Worm (Caenorhabditis elegans) whole organism, L4/young adult: ENCODE measurements around the gene his-38.
A peak's percentile ranks its signal among the peaks of the same experiment; 100 is the strongest.

Experiments
- W03F9.2 ChIP-seq: fragments of 150-350 bp; optimal IDR thresholded peaks from 2 replicates; lab custom pipeline; 2014; ENCODE audit warnings: missing biosample characterization, missing genetic modification characterization
- dao-5 ChIP-seq: sonication (generic microtip); optimal IDR thresholded peaks from 2 replicates; lab custom pipeline; 2016; ENCODE audit warnings: missing genotype, missing genetic modification characterization, moderate library complexity, missing compliant biosample characterization
- him-1 ChIP-seq: sonication (generic microtip); optimal IDR thresholded peaks from 2 replicates; lab custom pipeline; 2016; ENCODE audit warnings: missing genotype, missing genetic modification reagents, missing genetic modification characterization, missing compliant biosample characterization

The his-38 gene

DNA sequence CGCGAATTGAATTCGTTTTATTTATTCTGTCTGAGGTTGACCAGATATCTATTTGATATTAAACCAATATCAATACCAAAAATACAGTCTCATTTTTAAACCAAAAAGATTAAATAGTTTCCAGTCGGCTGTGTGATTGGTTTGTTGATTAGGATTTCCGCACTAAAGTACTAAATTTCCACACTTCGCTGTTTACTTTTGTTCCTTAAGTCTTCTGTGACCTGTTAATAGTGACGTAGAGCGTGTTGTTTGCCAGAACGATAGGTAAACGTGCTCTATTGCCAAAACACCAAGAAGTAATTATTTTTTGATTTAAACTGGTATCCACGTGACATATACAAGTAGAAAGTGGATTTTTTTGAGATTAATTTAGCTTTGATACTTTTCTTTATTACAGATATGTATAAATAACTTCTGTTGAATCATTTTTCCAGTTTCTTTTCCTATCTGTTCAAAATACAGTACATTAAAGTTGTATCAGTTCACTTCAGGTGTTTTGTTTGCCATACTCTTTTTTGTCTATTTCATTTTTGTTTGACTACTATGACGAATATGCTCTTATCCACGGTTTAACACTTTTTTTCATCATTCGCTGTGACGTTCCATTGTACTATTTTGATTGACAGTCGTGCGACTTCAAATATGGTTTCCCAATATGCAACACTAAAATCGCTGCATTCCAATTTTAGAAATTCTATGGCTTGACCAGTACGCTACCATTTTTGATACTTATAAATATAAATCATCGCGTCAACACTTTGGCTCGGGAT lies 18.6 kb downstream of the his-38 start:
- TF ChIP-seq W03F9.2 (tag; lab: Kevin White, UChicago) (no peak), him-1 (tag; lab: Kevin White, UChicago) (no peak), dao-5 (no peak)

DNA sequence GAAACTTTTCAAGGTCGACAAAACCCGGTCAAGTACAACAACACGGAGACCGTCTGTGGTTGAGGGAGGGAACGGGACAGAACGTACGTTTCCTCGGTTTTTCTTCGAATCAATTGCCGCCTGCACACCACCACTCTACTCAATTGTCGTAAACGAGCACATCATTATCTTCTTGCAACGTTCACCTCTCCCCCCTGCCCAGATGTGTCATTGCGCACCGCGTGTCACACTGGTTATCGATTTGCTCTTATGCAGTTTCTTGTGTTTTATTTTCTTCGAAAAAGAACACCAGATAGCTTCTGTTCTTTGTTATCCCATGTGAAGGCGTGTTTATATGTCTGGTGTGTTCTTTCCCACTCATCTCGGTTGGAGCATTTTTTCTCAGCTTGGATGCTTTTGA lies 20.1 kb downstream of the his-38 start:
- TF ChIP-seq him-1 (tag; lab: Kevin White, UChicago) (no peak), W03F9.2 (tag; lab: Kevin White, UChicago) (no peak), dao-5 (no peak)

DNA sequence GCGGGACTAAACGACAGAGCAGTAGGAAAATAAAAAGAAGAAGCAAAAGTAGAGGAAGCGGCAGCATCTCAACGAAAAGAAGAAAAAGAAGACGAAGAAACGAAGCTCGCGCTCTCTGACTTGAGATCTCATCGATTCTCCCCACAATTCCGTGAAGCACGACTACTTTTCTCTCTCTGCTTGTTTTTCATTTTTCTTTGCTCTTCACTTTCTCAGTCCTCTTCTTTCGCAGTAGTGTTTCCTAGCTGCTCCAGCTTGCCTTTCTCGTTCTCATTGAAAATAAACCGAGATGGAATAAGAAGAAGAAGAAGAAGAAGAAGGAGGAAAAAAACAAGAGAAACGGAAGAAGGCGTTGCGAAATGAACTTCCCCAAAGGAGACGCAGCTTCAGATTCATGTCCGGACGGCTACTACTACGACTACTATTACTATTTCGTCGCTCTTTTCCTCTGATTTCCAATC lies 24.9 kb downstream of the his-38 start:
- TF ChIP-seq W03F9.2 (tag; lab: Kevin White, UChicago) (no peak), dao-5 (no peak), him-1 (tag; lab: Kevin White, UChicago) (peak; percentile 86)

DNA sequence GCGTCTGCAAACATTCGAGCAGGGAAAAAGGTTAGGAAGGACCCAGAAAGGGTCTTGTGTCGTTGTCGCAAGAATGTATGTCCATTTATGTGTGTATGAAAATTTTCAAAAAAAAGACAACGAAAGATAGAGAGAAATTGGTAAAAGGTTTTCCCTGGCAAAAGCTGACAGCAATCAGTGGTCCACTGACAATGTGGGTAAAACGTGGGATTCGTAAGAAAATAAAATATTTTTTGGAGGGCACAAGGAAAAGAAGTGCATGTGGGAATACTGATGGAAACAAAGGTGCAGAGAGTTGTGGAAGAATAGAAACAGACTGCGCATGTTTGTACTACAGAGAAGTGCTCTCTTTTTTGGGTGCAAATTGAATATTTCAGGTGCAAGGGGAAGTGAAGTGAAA lies 26.5 kb downstream of the his-38 start:
- TF ChIP-seq dao-5, result no peak
- TF ChIP-seq W03F9.2 (tag; lab: Kevin White, UChicago), result no peak
- TF ChIP-seq him-1 (tag; lab: Kevin White, UChicago), result no peak

DNA sequence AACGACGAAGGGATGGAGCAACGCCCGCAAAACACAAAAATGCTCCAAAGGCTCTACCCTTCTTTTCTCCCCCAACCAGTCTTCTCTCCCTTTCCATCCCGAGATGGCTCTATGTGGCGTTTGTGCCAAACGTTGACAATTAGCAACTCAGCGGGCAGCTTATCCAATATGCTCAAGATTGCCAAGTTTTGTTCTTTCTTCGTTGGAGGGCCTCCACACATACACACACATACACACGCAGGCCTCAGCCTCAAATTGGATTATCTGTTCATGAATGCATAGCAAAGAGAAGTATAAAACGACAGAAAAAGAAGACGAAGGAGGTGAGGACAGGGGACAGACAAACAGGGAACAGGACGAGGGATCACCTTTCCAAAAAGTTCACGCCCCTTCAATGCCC lies 28.3 kb downstream of the his-38 start:
- TF ChIP-seq him-1 (tag; lab: Kevin White, UChicago) (no peak), dao-5 (no peak), W03F9.2 (tag; lab: Kevin White, UChicago) (no peak)

DNA sequence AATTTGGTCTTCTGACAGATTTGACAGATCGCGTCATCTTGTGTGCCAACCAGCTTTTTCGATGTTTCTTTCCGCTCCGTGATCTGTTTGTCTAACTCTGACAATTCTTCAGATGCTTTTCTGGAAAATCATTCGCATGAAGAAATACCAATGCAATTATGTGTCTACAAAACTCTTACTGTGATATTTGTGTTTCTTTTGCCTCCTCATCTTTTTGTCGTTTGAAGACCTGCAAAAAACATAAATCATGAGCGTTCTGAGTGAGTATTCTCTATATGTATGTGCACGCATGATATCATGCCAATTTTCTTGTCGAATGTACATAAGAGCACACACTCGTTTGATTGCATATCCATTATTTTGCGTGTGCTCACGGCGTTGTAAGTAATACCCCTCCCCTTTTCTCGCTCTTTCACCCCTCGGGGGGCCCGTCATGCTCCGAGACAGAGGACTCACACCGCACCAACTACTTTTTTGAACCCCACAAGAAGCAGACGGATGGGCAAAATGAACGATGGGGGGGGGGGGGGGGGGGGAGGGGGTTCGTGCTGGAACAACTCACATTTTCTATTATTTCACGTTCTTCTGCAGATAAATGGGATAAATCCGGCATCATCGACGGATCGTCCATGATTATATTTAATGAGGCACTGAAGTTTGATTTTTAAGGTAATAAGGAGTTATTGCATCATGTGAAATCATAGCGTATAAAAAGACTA lies 29.8 kb downstream of the his-38 start, which contains the start of gene unc-10:
Gene unc-10 (minus strand): TSS at position 652 of the 719 bp plus-strand sequence.
- TF ChIP-seq W03F9.2 (tag; lab: Kevin White, UChicago), result no peak
- TF ChIP-seq him-1 (tag; lab: Kevin White, UChicago), result no peak
- no peak for TF ChIP-seq dao-5

DNA sequence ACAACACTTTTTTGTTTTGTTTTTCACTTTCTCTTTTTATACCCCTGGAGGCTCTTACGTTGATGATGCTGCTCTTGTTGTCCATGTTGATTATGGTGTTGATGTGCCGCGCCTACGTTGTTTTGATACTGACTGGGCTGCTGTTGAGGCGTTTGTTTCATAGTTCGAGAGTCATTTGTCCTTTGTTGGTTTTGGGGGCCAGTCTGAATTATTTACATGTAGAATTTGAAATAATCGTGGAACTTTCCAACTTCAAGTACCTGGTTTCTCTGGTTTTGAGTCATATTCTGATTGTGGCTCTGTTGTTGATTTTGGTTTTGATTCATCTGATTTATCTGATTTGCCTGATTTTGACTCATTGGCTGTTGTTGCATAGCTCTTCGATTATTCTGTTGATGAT lies 31.6 kb downstream of the his-38 start:
- no peak for TF ChIP-seq W03F9.2 (tag; lab: Kevin White, UChicago)
- TF ChIP-seq dao-5, result no peak
- TF ChIP-seq him-1 (tag; lab: Kevin White, UChicago), result no peak

DNA sequence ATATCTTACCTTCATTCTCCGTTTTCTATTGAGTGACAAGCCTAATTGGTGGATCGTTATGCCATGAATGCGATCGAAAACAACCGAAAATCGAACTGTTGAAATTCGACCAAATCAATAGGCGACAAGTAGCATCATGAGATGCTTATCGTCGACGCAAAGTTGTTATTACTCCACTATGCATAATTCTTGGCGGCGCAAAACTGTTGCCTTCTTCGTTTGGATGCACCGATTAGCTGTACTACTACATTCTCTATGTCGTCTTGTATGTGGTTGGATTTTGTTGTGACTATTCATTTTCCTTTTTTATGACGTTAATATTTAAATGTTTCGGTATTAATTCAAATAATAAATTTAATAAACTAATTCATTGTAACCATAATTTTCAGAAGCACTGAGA lies 37.7 kb downstream of the his-38 start, which contains the start of gene F46H5.11:
Gene F46H5.11 (minus strand): TSS at position 101 of the 400 bp plus-strand sequence.
- TF ChIP-seq dao-5 (no peak), W03F9.2 (tag; lab: Kevin White, UChicago) (no peak), him-1 (tag; lab: Kevin White, UChicago) (no peak)

DNA sequence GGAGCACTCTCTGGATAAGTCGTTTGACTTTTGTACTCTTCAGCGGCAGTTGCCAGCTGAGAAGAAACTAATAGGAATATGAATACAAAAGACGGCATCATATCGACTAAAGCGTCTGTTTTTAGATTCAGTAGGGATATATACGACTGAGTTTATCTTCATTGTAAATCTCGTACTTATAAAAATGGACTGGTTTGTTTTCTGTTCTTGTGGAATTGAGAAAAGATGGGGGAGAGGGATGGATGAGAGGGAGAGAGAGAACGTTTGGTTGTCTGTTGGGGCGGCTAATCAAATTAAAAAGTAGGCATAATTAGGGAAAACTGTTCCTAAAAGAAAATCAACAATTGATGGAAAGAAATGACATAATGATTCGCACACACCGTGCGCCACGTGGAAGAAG lies 40.3 kb downstream of the his-38 start, which contains the start of gene grd-7:
Gene grd-7 (minus strand): TSS at position 101 of the 400 bp plus-strand sequence.
- TF ChIP-seq him-1 (tag; lab: Kevin White, UChicago) (no peak), dao-5 (no peak), W03F9.2 (tag; lab: Kevin White, UChicago) (no peak)

DNA sequence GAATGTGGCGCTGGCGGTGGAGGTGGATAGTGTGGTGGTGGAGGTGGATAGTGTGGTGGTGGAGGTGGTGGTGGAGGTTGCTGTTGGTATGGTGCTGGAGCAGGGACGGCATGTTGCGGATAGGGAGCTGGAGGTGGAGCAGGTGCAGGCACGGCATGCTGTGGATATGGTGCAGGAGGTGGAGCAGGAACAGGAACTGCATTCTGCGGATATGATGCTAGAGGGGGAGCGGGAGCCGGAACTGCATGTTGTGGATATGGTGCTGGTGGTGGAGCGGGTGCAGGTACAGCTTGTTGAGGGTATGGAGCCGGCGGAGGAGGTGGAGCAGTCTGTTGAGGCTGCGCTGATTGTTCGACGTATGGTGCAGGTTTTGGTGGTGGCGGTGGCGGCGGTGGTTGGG lies 40.7 kb downstream of the his-38 start:
- TF ChIP-seq W03F9.2 (tag; lab: Kevin White, UChicago) (no peak), him-1 (tag; lab: Kevin White, UChicago) (no peak), dao-5 (no peak)

DNA sequence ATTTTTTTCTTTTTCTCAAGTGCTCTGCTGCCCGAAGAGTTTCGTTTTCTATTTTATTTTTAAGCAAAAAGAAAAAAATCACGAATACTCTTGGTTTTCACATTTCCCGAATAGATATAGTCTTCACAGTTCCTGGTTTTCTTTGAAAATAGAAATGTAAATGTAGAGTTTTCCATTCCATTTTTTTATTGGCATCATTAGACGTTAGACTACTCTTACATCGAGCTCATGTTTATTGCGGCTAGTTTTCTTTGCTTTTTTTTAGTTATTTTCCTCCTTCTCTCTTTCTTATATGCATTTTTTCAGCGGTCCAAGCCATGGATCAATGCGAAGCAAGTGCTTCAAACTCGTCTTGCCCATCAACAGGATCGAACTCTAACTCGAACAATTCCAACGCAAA lies 44.3 kb downstream of the his-38 start, which contains the start of gene F46H5.2:
Gene F46H5.2 (plus strand): TSS at position 301 of the 400 bp plus-strand sequence.
- TF ChIP-seq him-1 (tag; lab: Kevin White, UChicago) (no peak), W03F9.2 (tag; lab: Kevin White, UChicago) (no peak), dao-5 (no peak)

DNA sequence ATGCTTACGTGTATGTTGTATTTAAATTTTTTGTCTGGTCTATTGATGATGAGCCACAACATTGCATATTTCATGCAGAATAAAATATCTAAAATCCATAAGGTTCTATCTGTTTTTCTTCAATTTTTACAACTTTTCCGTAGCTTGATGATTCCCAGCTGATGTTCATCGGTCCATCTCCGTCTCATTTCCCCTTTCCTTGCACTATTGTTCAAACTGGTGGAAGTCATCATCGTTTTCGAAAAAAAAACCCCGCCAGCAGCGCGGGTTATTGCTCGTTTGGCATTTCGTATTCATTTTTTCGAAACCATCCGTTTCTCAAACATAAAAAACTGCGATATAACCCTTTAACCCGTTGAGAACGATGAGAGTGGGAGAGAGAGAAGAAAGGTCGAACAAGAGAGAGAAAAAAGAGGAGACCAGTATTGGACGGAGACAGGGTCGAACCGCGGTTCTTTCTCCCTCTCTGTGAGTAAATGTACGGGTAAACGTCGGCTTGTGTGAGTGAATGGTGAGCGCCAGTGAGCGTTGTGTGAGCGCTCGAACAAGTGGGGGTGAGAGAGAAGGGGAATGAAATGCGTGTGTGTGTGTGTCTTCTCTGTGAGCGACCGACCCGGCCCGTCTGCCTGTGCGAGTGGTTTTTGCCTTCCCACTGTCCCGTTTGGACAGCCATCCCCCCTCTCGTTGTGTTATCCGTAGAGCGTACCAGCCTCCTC lies 44.9 kb downstream of the his-38 start:
- peak; percentile 84 for TF ChIP-seq him-1 (tag; lab: Kevin White, UChicago)
- no peak for TF ChIP-seq W03F9.2 (tag; lab: Kevin White, UChicago)

DNA sequence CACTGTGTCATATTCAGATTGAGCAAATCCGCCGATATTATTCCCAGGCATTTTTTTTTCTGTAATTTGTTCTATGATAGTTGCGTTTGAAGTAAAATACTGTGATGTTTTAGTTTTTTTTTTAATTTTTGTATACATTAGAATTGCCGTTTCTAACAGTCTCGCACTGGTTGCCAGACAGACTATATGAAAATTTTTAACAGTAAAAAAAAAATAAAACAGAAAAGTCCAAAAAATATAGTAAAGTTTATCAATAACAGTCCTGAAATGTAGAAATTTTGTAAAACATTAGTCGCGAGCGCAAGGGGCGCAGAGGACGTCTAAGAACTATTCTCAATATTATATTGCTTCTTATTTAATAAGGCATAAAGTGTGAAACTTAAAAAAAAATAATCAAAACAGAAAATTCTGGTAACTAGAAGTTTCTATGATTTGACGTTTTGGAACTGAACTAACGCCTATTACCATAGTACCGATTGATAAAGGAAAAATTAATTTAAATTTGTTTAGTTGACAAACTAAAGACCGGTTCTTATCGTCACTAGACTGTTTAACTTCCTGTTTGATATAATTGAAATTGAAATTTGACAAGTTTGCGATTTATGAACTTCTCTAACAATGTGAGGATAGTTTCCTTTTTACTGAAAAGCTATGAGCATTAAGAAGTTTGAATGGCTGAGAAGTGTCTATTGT lies 49.2 kb downstream of the his-38 start, which contains the start of gene lact-1:
Gene lact-1 (minus strand): TSS at position 51 of the 693 bp plus-strand sequence.
- TF ChIP-seq dao-5 (no peak), him-1 (tag; lab: Kevin White, UChicago) (no peak), W03F9.2 (tag; lab: Kevin White, UChicago) (no peak)
